Worm (Caenorhabditis elegans) whole organism, L4 larva: ENCODE results near the gene C13A2.7.

Experiments
- dmd-8 ChIP-seq: fragments of 200-800 bp; sonication (Bioruptor generic); IDR thresholded peaks from 2 replicates; pipeline ENCODE4 v1.3.6; 2022; ENCODE audit warnings: missing genetic modification characterization, missing compliant biosample characterization
- dve-1 ChIP-seq: sonication (generic microtip); optimal IDR thresholded peaks from 2 replicates; lab custom pipeline; 2017; ENCODE audit warnings: antibody characterized with exemption, mild to moderate bottlenecking, missing genetic modification characterization, missing compliant biosample characterization; ENCODE audit not compliant: insufficient read depth
- egl-27 ChIP-seq: sonication (generic microtip); optimal IDR thresholded peaks from 3 replicates; lab custom pipeline; 2017; ENCODE audit warnings: missing biosample characterization, missing genetic modification reagents, missing genetic modification characterization
- mxl-2 ChIP-seq: fragments of 200-800 bp; sonication (Bioruptor generic); conservative IDR thresholded peaks from 2 replicates; pipeline ENCODE4 v1.3.6; 2022; ENCODE audit warnings: missing genetic modification reagents, missing genetic modification characterization, missing compliant biosample characterization
- nhr-237 ChIP-seq: sonication (generic microtip); optimal IDR thresholded peaks from 2 replicates; lab custom pipeline; 2017; ENCODE audit warnings: missing biosample characterization, missing genetic modification characterization

- TF ChIP-seq dmd-8 (no peak), nhr-237 (no peak), egl-27 (tag; lab: Kevin White, UChicago) (no peak), mxl-2 (GFP tag; lab: Robert Waterston, UW) (no peak), dve-1 (tag; lab: Kevin White, UChicago) (no peak)
Observed at ce11 chrV:7258965-7259364, 7.2 kb upstream of the C13A2.7 start, which contains the start of gene C13A2.12.
